Fruit fly (Drosophila melanogaster) whole organism, embryonic: ENCODE data around the gene Pex14.

Source experiments
- BEAF-32 ChIP-seq: fragments of 200-800 bp; sonication (Bioruptor generic); optimal IDR thresholded peaks from 3 replicates; lab custom pipeline; 2017; ENCODE audit warnings: missing biosample characterization, missing genetic modification characterization, mild to moderate bottlenecking, moderate library complexity, missing genetic modification reagents
- C15 ChIP-seq: fragments of 200-800 bp; sonication (Bioruptor generic); IDR thresholded peaks from 3 replicates; pipeline ENCODE4 v1.3.6; 2022; ENCODE audit warnings: missing biosample characterization, missing genetic modification characterization
- CG11085 ChIP-seq: fragments of 200-800 bp; sonication (Bioruptor generic); IDR thresholded peaks from 2 replicates; pipeline ENCODE4 v1.3.6; 2022; ENCODE audit warnings: missing biosample characterization, missing genetic modification characterization
- CG11093 ChIP-seq: fragments of 200-800 bp; sonication (Bioruptor generic); IDR thresholded peaks from 3 replicates; pipeline ENCODE4 v1.3.6; 2022; ENCODE audit warnings: missing biosample characterization, missing genetic modification characterization
- CG1233 ChIP-seq: fragments of 200-800 bp; sonication (Bioruptor generic); optimal IDR thresholded peaks from 4 replicates; lab custom pipeline; 2018; ENCODE audit warnings: missing biosample characterization, mild to moderate bottlenecking, missing genetic modification characterization
- CG12659 ChIP-seq: fragments of 200-800 bp; sonication (Bioruptor generic); optimal IDR thresholded peaks from 3 replicates; lab custom pipeline; 2017; ENCODE audit warnings: mild to moderate bottlenecking, missing biosample characterization, missing genetic modification reagents, missing genetic modification characterization
- CG13287 ChIP-seq: fragments of 200-800 bp; sonication (Bioruptor generic); IDR thresholded peaks from 2 replicates; pipeline ENCODE4 v1.3.6; 2022; ENCODE audit warnings: missing biosample characterization, missing genetic modification characterization; ENCODE audit not compliant: partially characterized antibody
- CG14965 ChIP-seq: fragments of 200-800 bp; sonication (Bioruptor generic); optimal IDR thresholded peaks from 2 replicates; lab custom pipeline; 2016; ENCODE audit warnings: missing biosample characterization, missing genetic modification characterization, borderline replicate concordance
- CG15269 ChIP-seq: fragments of 200-800 bp; sonication (Bioruptor generic); optimal IDR thresholded peaks from 2 replicates; lab custom pipeline; 2018; ENCODE audit warnings: missing biosample characterization, mild to moderate bottlenecking, missing genetic modification characterization, moderate library complexity
- CG15514 ChIP-seq: fragments of 200-800 bp; sonication (Bioruptor generic); optimal IDR thresholded peaks from 3 replicates; lab custom pipeline; 2017; ENCODE audit warnings: missing biosample characterization, missing genetic modification characterization, mild to moderate bottlenecking, moderate library complexity, missing genetic modification reagents
- CG15601 ChIP-seq: fragments of 200-800 bp; sonication (Bioruptor generic); optimal IDR thresholded peaks from 3 replicates; lab custom pipeline; 2019; ENCODE audit warnings: missing biosample characterization, mild to moderate bottlenecking, missing genetic modification characterization, moderate library complexity
- CG17186 ChIP-seq: fragments of 200-800 bp; sonication (Bioruptor generic); optimal IDR thresholded peaks from 3 replicates; lab custom pipeline; 2017; ENCODE audit warnings: missing biosample characterization, missing genetic modification reagents, missing genetic modification characterization
- CG17568 ChIP-seq: fragments of 200-800 bp; sonication (Bioruptor generic); optimal IDR thresholded peaks from 2 replicates; lab custom pipeline; 2018; ENCODE audit warnings: missing biosample characterization, mild to moderate bottlenecking, missing genetic modification characterization, moderate library complexity
- CG3163 ChIP-seq: fragments of 200-800 bp; sonication (Bioruptor generic); optimal IDR thresholded peaks from 3 replicates; lab custom pipeline; 2016; ENCODE audit warnings: missing biosample characterization, missing genetic modification characterization
- CG34224 ChIP-seq: fragments of 200-800 bp; sonication (Bioruptor generic); IDR thresholded peaks from 3 replicates; pipeline ENCODE4 v1.3.6; 2022; ENCODE audit warnings: missing biosample characterization, missing genetic modification characterization; ENCODE audit not compliant: partially characterized antibody
- CG34376 ChIP-seq: fragments of 200-800 bp; sonication (Bioruptor generic); optimal IDR thresholded peaks from 2 replicates; lab custom pipeline; 2018; ENCODE audit warnings: missing biosample characterization, mild to moderate bottlenecking, missing genetic modification characterization
- CG34422 ChIP-seq: fragments of 200-800 bp; sonication (Bioruptor generic); IDR thresholded peaks from 3 replicates; pipeline ENCODE4 v1.3.6; 2022; ENCODE audit warnings: missing biosample characterization, missing genetic modification characterization
- CG6254 ChIP-seq: fragments of 200-800 bp; sonication (Bioruptor generic); optimal IDR thresholded peaks from 3 replicates; lab custom pipeline; 2017; ENCODE audit warnings: mild to moderate bottlenecking, missing biosample characterization, missing genetic modification reagents, missing genetic modification characterization
- CG9797 ChIP-seq: fragments of 200-800 bp; sonication (Bioruptor generic); optimal IDR thresholded peaks from 3 replicates; lab custom pipeline; 2018; ENCODE audit warnings: missing biosample characterization, mild to moderate bottlenecking, missing genetic modification characterization
- CTCF ChIP-seq: fragments of 200-800 bp; sonication (Bioruptor generic); optimal IDR thresholded peaks from 2 replicates; lab custom pipeline; 2017; ENCODE audit warnings: missing biosample characterization, mild to moderate bottlenecking, missing genetic modification characterization, moderate library complexity
- Deaf1 ChIP-seq: fragments of 200-800 bp; optimal IDR thresholded peaks from 3 replicates; lab custom pipeline; 2019; ENCODE audit warnings: missing biosample characterization, mild to moderate bottlenecking, missing genetic modification characterization, moderate library complexity
- Doc3 ChIP-seq: fragments of 200-800 bp; sonication (Bioruptor generic); IDR thresholded peaks from 3 replicates; pipeline ENCODE4 v1.3.6; 2022; ENCODE audit warnings: missing biosample characterization, missing genetic modification characterization; ENCODE audit not compliant: partially characterized antibody
- Dp ChIP-seq: fragments of 200-800 bp; sonication (Bioruptor generic); optimal IDR thresholded peaks from 2 replicates; lab custom pipeline; 2018; ENCODE audit warnings: missing biosample characterization, mild to moderate bottlenecking, missing genetic modification characterization, moderate library complexity
- HmgZ ChIP-seq: fragments of 200-800 bp; sonication (Bioruptor generic); optimal IDR thresholded peaks from 2 replicates; lab custom pipeline; 2018; ENCODE audit warnings: missing biosample characterization, mild to moderate bottlenecking, missing genetic modification characterization
- MESR4 ChIP-seq: fragments of 200-800 bp; sonication (Bioruptor generic); optimal IDR thresholded peaks from 2 replicates; lab custom pipeline; 2018; ENCODE audit warnings: missing biosample characterization, mild to moderate bottlenecking, missing genetic modification characterization, moderate library complexity
- Pdp1 ChIP-seq, 2 experiments: fragments of 200-800 bp; sonication (Bioruptor generic); optimal IDR thresholded peaks; 3 replicates each; lab custom pipeline; 2016; ENCODE audit warnings: missing biosample characterization in 2 of 2, missing genetic modification characterization in 2 of 2, mild to moderate bottlenecking in 1 of 2, moderate library complexity in 1 of 2
- Scr ChIP-seq: fragments of 200-800 bp; sonication (Bioruptor generic); IDR thresholded peaks from 2 replicates; pipeline ENCODE4 v1.3.6; 2022; ENCODE audit warnings: missing biosample characterization, missing genetic modification characterization; ENCODE audit not compliant: partially characterized antibody
- Trl ChIP-seq, 3 experiments: fragments of >200 bp in 2 of 3; fragments of 200-800 bp in 1 of 3; sonication (Bioruptor generic) in 1 of 3; optimal IDR thresholded peaks; 2 replicates in 1 of 3; 3 replicates in 2 of 3; lab custom pipeline; 2016 to 2017; ENCODE audit warnings: missing biosample characterization in 1 of 3, missing genetic modification characterization in 1 of 3
- YL-1 ChIP-seq: fragments of 200-800 bp; sonication (Bioruptor generic); optimal IDR thresholded peaks from 3 replicates; lab custom pipeline; 2017; ENCODE audit warnings: missing biosample characterization, mild to moderate bottlenecking, missing genetic modification characterization
- cad ChIP-seq: fragments of >200 bp; optimal IDR thresholded peaks from 2 replicates; lab custom pipeline; 2017; ENCODE audit warnings: missing biosample characterization, missing genetic modification characterization
- crp ChIP-seq, 2 experiments: fragments of 200-800 bp; sonication (Bioruptor generic); optimal IDR thresholded peaks; 2 replicates in 1 of 2; 3 replicates in 1 of 2; lab custom pipeline; 2017; ENCODE audit warnings: missing biosample characterization in 2 of 2, missing genetic modification characterization in 2 of 2, mild to moderate bottlenecking in 1 of 2, moderate library complexity in 1 of 2
- hbn ChIP-seq: fragments of 200-800 bp; sonication (Bioruptor generic); IDR thresholded peaks from 2 replicates; pipeline ENCODE4 v1.3.6; 2022; ENCODE audit warnings: missing biosample characterization, missing genetic modification characterization; ENCODE audit not compliant: partially characterized antibody
- jing ChIP-seq: fragments of 200-800 bp; sonication (Bioruptor generic); optimal IDR thresholded peaks from 2 replicates; lab custom pipeline; 2018; ENCODE audit warnings: missing biosample characterization, mild to moderate bottlenecking, missing genetic modification characterization
- phol ChIP-seq: fragments of 200-800 bp; sonication (Bioruptor generic); optimal IDR thresholded peaks from 3 replicates; lab custom pipeline; 2018; ENCODE audit warnings: missing biosample characterization, mild to moderate bottlenecking, missing genetic modification characterization, moderate library complexity
- pita ChIP-seq: fragments of 200-800 bp; sonication (Bioruptor generic); optimal IDR thresholded peaks from 2 replicates; lab custom pipeline; 2017; ENCODE audit warnings: missing biosample characterization, mild to moderate bottlenecking, missing genetic modification characterization
- pzg ChIP-seq: fragments of 200-800 bp; sonication (Bioruptor generic); optimal IDR thresholded peaks from 3 replicates; lab custom pipeline; 2018; ENCODE audit warnings: missing biosample characterization, mild to moderate bottlenecking, missing genetic modification characterization, moderate library complexity
- row ChIP-seq: fragments of 200-800 bp; sonication (Bioruptor generic); IDR thresholded peaks from 3 replicates; pipeline ENCODE4 v1.3.6; 2022; ENCODE audit warnings: missing biosample characterization, missing genetic modification characterization
- sna ChIP-seq: fragments of 200-800 bp; sonication (Bioruptor generic); IDR thresholded peaks from 2 replicates; pipeline ENCODE4 v1.3.6; 2022; ENCODE audit warnings: missing biosample characterization, missing genetic modification characterization; ENCODE audit not compliant: partially characterized antibody
- sug ChIP-seq: fragments of 200-800 bp; optimal IDR thresholded peaks from 2 replicates; lab custom pipeline; 2019; ENCODE audit warnings: missing biosample characterization, mild to moderate bottlenecking, missing genetic modification characterization, moderate library complexity
- toy ChIP-seq: fragments of 200-800 bp; sonication (Bioruptor generic); IDR thresholded peaks from 2 replicates; pipeline ENCODE4 v1.3.6; 2022; ENCODE audit warnings: missing biosample characterization, missing genetic modification characterization
- trem ChIP-seq: fragments of 200-800 bp; optimal IDR thresholded peaks from 3 replicates; lab custom pipeline; 2019; ENCODE audit warnings: missing biosample characterization, mild to moderate bottlenecking, missing genetic modification characterization, moderate library complexity
- unc-4 ChIP-seq: fragments of 200-800 bp; sonication (Bioruptor generic); IDR thresholded peaks from 2 replicates; pipeline ENCODE4 v1.3.6; 2022; ENCODE audit warnings: missing biosample characterization, missing genetic modification characterization; ENCODE audit not compliant: partially characterized antibody
- zen ChIP-seq: fragments of 200-800 bp; sonication (Bioruptor generic); optimal IDR thresholded peaks from 3 replicates; lab custom pipeline; 2018; ENCODE audit warnings: missing biosample characterization, mild to moderate bottlenecking, missing genetic modification characterization, moderate library complexity

Pex14 gene

DNA sequence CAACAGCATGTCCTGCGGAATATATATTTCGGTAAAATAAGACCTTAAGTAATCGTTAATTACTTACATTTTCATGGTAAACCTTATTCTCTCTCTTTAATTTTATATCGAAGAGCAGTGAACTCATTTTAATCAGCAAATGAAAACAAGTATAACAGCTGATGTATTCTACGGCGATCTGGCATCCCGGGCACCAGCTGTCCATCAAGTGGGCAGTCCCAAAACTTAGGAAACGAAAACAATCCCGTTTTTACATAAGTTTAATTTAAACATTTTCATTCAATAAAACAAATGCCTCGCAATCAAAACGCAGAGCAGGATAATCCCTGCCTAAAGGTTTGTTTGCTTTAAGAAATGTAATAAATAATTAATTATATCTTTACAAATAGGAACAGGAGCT lies 9.2 kb upstream of the Pex14 start, which contains the start of the genes CG4074 and CG4186 (continued):
- no peak for TF ChIP-seq CG11085 (GFP tag; lab: Robert Waterston, UW)
- TF ChIP-seq pzg (GFP tag; lab: Kevin White, UChicago), result peak; percentile 65
- TF ChIP-seq phol (tag; lab: Kevin White, UChicago), result peak; percentile 42
- peak; percentile 59 for TF ChIP-seq MESR4 (GFP tag; lab: Kevin White, UChicago)
- peak; percentile 9 for TF ChIP-seq CG6254
- TF ChIP-seq hbn (GFP tag; lab: Robert Waterston, UW), result peak; percentile 45; the same call in 1 of the 2 replicates
- TF ChIP-seq Scr, result peak; percentile 35
- TF ChIP-seq CG34376 (GFP tag; lab: Kevin White, UChicago), result peak; percentile 9
- TF ChIP-seq crp (GFP tag; optimal IDR thresholded peaks at IDR 0.05; lab: Kevin White, UChicago), result peak; percentile 94 to 99
- peak; percentile 21 for TF ChIP-seq sug (tag; lab: Kevin White, UChicago)
- no peak for TF ChIP-seq jing (GFP tag; lab: Kevin White, UChicago)
- peak; percentile 25 for TF ChIP-seq HmgZ (tag; lab: Kevin White, UChicago)
- TF ChIP-seq Trl (optimal IDR thresholded peaks at IDR 0.05; lab: Kevin White, UChicago), result peak in 1 of 2 experiments; percentile 9
- no peak for TF ChIP-seq Trl (GFP tag; optimal IDR thresholded peaks at IDR 0.05; lab: Kevin White, UChicago)
- TF ChIP-seq CG17186 (GFP tag; lab: Kevin White, UChicago), result no peak
- TF ChIP-seq CG11093, result no peak
- TF ChIP-seq CG17568 (GFP tag; lab: Kevin White, UChicago), result peak; percentile 35
- peak; percentile 99 for TF ChIP-seq trem
- peak; percentile 25; the same call in 1 of the 3 replicates for TF ChIP-seq CG34422 (GFP tag; lab: Robert Waterston, UW)
- no peak for TF ChIP-seq CG15601 (tag; lab: Kevin White, UChicago)
- TF ChIP-seq CG9797, result no peak
- peak in 1 of 2 experiments; percentile 95 for TF ChIP-seq Pdp1 (GFP tag; optimal IDR thresholded peaks at IDR 0.05; lab: Kevin White, UChicago)
- TF ChIP-seq CG15514 (GFP tag; lab: Kevin White, UChicago), result peak; percentile 31
- TF ChIP-seq CTCF (GFP tag; lab: Kevin White, UChicago), result peak; percentile 14
- peak; percentile 53; the same call in 1 of the 3 replicates for TF ChIP-seq CG34224 (GFP tag; lab: Robert Waterston, UW)
- no peak for TF ChIP-seq CG15269
- TF ChIP-seq Deaf1 (tag; lab: Kevin White, UChicago), result no peak
- peak; percentile 62 for TF ChIP-seq CG13287 (GFP tag; lab: Robert Waterston, UW)
- no peak for TF ChIP-seq toy (GFP tag; lab: Robert Waterston, UW)
- peak; percentile 32; the same call in 1 of the 3 replicates for TF ChIP-seq row (GFP tag; lab: Robert Waterston, UW)
- peak; percentile 52 for TF ChIP-seq sna
- TF ChIP-seq zen (tag; lab: Kevin White, UChicago), result peak; percentile 17
- 0 out of 2 replicates have a peak, but pooled peaks have one; percentile 27 for TF ChIP-seq unc-4
- no peak for TF ChIP-seq pita (GFP tag; lab: Kevin White, UChicago)
- peak; percentile 83 for TF ChIP-seq CG3163
- TF ChIP-seq Doc3, result peak; percentile 17; the same call in 1 of the 3 replicates
- TF ChIP-seq cad (GFP tag; lab: Kevin White, UChicago), result no peak
- no peak for TF ChIP-seq CG1233
- TF ChIP-seq Dp (GFP tag; lab: Kevin White, UChicago), result peak; percentile 28
- TF ChIP-seq CG12659 (GFP tag; lab: Kevin White, UChicago), result peak; percentile 43
- TF ChIP-seq C15 (GFP tag; lab: Robert Waterston, UW), result no peak
- TF ChIP-seq CG14965 (GFP tag; lab: Kevin White, UChicago), result no peak
- TF ChIP-seq YL-1, result peak; percentile 82
- TF ChIP-seq BEAF-32, result peak; percentile 37
- TF ChIP-seq, all 482 proteins: peak for 56
